Fruit fly (Drosophila melanogaster) whole organism, embryonic: ENCODE measurements around the gene CG12009.
A peak's percentile ranks its signal among the peaks of the same experiment; 100 is the strongest.

Source experiments
- Atf3 ChIP-seq: fragments of 200-800 bp; sonication (Bioruptor generic); optimal IDR thresholded peaks from 3 replicates; lab custom pipeline; 2016; ENCODE audit warnings: missing biosample characterization, missing genetic modification characterization
- Atf6 ChIP-seq: fragments of 200-800 bp; sonication (Bioruptor generic); IDR thresholded peaks from 2 replicates; pipeline ENCODE4 v1.3.6; 2022; ENCODE audit warnings: missing biosample characterization, missing genetic modification characterization
- B-H1 ChIP-seq: fragments of 200-800 bp; sonication (Bioruptor generic); IDR thresholded peaks from 3 replicates; pipeline ENCODE4 v1.3.6; 2022; ENCODE audit warnings: missing biosample characterization, missing genetic modification characterization
- Bteb2 ChIP-seq: fragments of 200-800 bp; sonication (Bioruptor generic); optimal IDR thresholded peaks from 2 replicates; lab custom pipeline; 2016; ENCODE audit warnings: missing biosample characterization, missing genetic modification characterization
- CG10979 ChIP-seq: fragments of 200-800 bp; sonication (Bioruptor generic); optimal IDR thresholded peaks from 2 replicates; lab custom pipeline; 2018; ENCODE audit warnings: missing biosample characterization, mild to moderate bottlenecking, missing genetic modification characterization, moderate library complexity
- CG11456 ChIP-seq: fragments of 200-800 bp; sonication (Bioruptor generic); IDR thresholded peaks from 3 replicates; pipeline ENCODE4 v1.3.6; 2022; ENCODE audit warnings: missing biosample characterization, missing genetic modification characterization
- CG12104 ChIP-seq: fragments of 200-800 bp; sonication (Bioruptor generic); optimal IDR thresholded peaks from 3 replicates; lab custom pipeline; 2016; ENCODE audit warnings: missing biosample characterization, missing genetic modification characterization
- CG12942 ChIP-seq: fragments of 200-800 bp; sonication (Bioruptor generic); optimal IDR thresholded peaks from 3 replicates; lab custom pipeline; 2016; ENCODE audit warnings: missing biosample characterization, missing genetic modification characterization
- CG14441 ChIP-seq: fragments of 200-800 bp; sonication (Bioruptor generic); IDR thresholded peaks from 2 replicates; pipeline ENCODE4 v1.3.6; 2022; ENCODE audit warnings: missing biosample characterization, missing genetic modification characterization
- CG17186 ChIP-seq: fragments of 200-800 bp; sonication (Bioruptor generic); optimal IDR thresholded peaks from 3 replicates; lab custom pipeline; 2017; ENCODE audit warnings: missing biosample characterization, missing genetic modification reagents, missing genetic modification characterization
- CG17568 ChIP-seq: fragments of 200-800 bp; sonication (Bioruptor generic); optimal IDR thresholded peaks from 2 replicates; lab custom pipeline; 2018; ENCODE audit warnings: missing biosample characterization, mild to moderate bottlenecking, missing genetic modification characterization, moderate library complexity
- CG2199 ChIP-seq: fragments of 200-800 bp; sonication (Bioruptor generic); IDR thresholded peaks from 3 replicates; pipeline ENCODE4 v1.3.6; 2022; ENCODE audit warnings: missing biosample characterization, missing genetic modification characterization
- CG31224 ChIP-seq: fragments of 200-800 bp; sonication (Bioruptor generic); IDR thresholded peaks from 2 replicates; pipeline ENCODE4 v1.3.6; 2022; ENCODE audit warnings: missing biosample characterization, missing genetic modification characterization
- CG32532 ChIP-seq: fragments of 200-800 bp; sonication (Bioruptor generic); IDR thresholded peaks from 2 replicates; pipeline ENCODE4 v1.3.6; 2022; ENCODE audit warnings: missing biosample characterization, missing genetic modification characterization
- CG3407 ChIP-seq: fragments of 200-800 bp; sonication (Bioruptor generic); optimal IDR thresholded peaks from 2 replicates; lab custom pipeline; 2018; ENCODE audit warnings: missing biosample characterization, mild to moderate bottlenecking, missing genetic modification characterization
- CG4424 ChIP-seq: fragments of 200-800 bp; sonication (Bioruptor generic); optimal IDR thresholded peaks from 3 replicates; lab custom pipeline; 2016; ENCODE audit warnings: missing biosample characterization, missing genetic modification characterization
- CG7745 ChIP-seq: fragments of 200-800 bp; sonication (Bioruptor generic); optimal IDR thresholded peaks from 2 replicates; lab custom pipeline; 2018; ENCODE audit warnings: missing biosample characterization, mild to moderate bottlenecking, missing genetic modification characterization, moderate library complexity
- CG9876 ChIP-seq: fragments of 200-800 bp; sonication (Bioruptor generic); optimal IDR thresholded peaks from 2 replicates; lab custom pipeline; 2016; ENCODE audit warnings: missing biosample characterization, missing genetic modification characterization
- CTCF ChIP-seq: fragments of 200-800 bp; sonication (Bioruptor generic); optimal IDR thresholded peaks from 2 replicates; lab custom pipeline; 2017; ENCODE audit warnings: missing biosample characterization, mild to moderate bottlenecking, missing genetic modification characterization, moderate library complexity
- CrebB ChIP-seq: fragments of 200-800 bp; sonication (Bioruptor generic); optimal IDR thresholded peaks from 3 replicates; lab custom pipeline; 2018; ENCODE audit warnings: missing biosample characterization, mild to moderate bottlenecking, missing genetic modification characterization
- D ChIP-seq, 2 experiments: fragments of 200-800 bp in 1 of 2; fragments of >200 bp in 1 of 2; sonication (Bioruptor generic) in 1 of 2; optimal IDR thresholded peaks; 2 replicates in 1 of 2; 3 replicates in 1 of 2; lab custom pipeline; 2017; ENCODE audit warnings: mild to moderate bottlenecking in 1 of 2, missing biosample characterization in 1 of 2, missing genetic modification characterization in 1 of 2, missing genetic modification reagents in 1 of 2
- HLH3B ChIP-seq: fragments of 200-800 bp; sonication (Bioruptor generic); IDR thresholded peaks from 2 replicates; pipeline ENCODE4 v1.3.6; 2022; ENCODE audit warnings: missing biosample characterization, missing genetic modification characterization
- Hey ChIP-seq: fragments of 200-800 bp; sonication (Bioruptor generic); optimal IDR thresholded peaks from 3 replicates; lab custom pipeline; 2018; ENCODE audit warnings: missing biosample characterization, mild to moderate bottlenecking, missing genetic modification characterization
- HmgZ ChIP-seq: fragments of 200-800 bp; sonication (Bioruptor generic); optimal IDR thresholded peaks from 2 replicates; lab custom pipeline; 2018; ENCODE audit warnings: missing biosample characterization, mild to moderate bottlenecking, missing genetic modification characterization
- Meics ChIP-seq: fragments of 200-800 bp; sonication (Bioruptor generic); optimal IDR thresholded peaks from 2 replicates; lab custom pipeline; 2017; ENCODE audit warnings: missing biosample characterization, mild to moderate bottlenecking, missing genetic modification characterization
- NfI ChIP-seq: fragments of 200-800 bp; sonication (Bioruptor generic); optimal IDR thresholded peaks from 3 replicates; lab custom pipeline; 2018; ENCODE audit warnings: missing biosample characterization, mild to moderate bottlenecking, missing genetic modification characterization, moderate library complexity
- Rfx ChIP-seq: fragments of 200-800 bp; sonication (Bioruptor generic); IDR thresholded peaks from 2 replicates; pipeline ENCODE4 v1.3.6; 2022; ENCODE audit warnings: missing biosample characterization, missing genetic modification characterization
- ash1 ChIP-seq: fragments of 200-800 bp; sonication (Bioruptor generic); optimal IDR thresholded peaks from 2 replicates; lab custom pipeline; 2018; ENCODE audit warnings: missing biosample characterization, mild to moderate bottlenecking, missing genetic modification characterization
- az2 ChIP-seq: fragments of 200-800 bp; sonication (Bioruptor generic); optimal IDR thresholded peaks from 3 replicates; lab custom pipeline; 2016; ENCODE audit warnings: missing biosample characterization, missing genetic modification characterization
- br ChIP-seq: fragments of >200 bp; optimal IDR thresholded peaks from 2 replicates; lab custom pipeline; 2017
- crol ChIP-seq: fragments of 200-800 bp; sonication (Bioruptor generic); IDR thresholded peaks from 2 replicates; pipeline ENCODE4 v1.3.6; 2022; ENCODE audit warnings: missing biosample characterization, missing genetic modification characterization
- da ChIP-seq: fragments of 200-800 bp; sonication (Bioruptor generic); optimal IDR thresholded peaks from 2 replicates; lab custom pipeline; 2016; ENCODE audit warnings: missing biosample characterization, missing genetic modification characterization
- dysf ChIP-seq: fragments of 200-800 bp; sonication (Bioruptor generic); IDR thresholded peaks from 3 replicates; pipeline ENCODE4 v1.3.6; 2022; ENCODE audit warnings: missing biosample characterization, missing genetic modification characterization
- ems ChIP-seq: fragments of 200-800 bp; sonication (Bioruptor generic); optimal IDR thresholded peaks from 3 replicates; lab custom pipeline; 2016; ENCODE audit warnings: missing biosample characterization, missing genetic modification characterization
- en ChIP-seq: fragments of 200-800 bp; sonication (Bioruptor generic); optimal IDR thresholded peaks from 2 replicates; lab custom pipeline; 2016; ENCODE audit warnings: missing biosample characterization, missing genetic modification characterization
- fd3F ChIP-seq: fragments of 200-800 bp; sonication (Bioruptor generic); optimal IDR thresholded peaks from 2 replicates; lab custom pipeline; 2018; ENCODE audit warnings: missing biosample characterization, mild to moderate bottlenecking, missing genetic modification characterization, moderate library complexity
- ftz-f1 ChIP-seq: fragments of 200-800 bp; sonication (Bioruptor generic); optimal IDR thresholded peaks from 2 replicates; lab custom pipeline; 2016; ENCODE audit warnings: missing biosample characterization, missing genetic modification characterization
- fu2 ChIP-seq: fragments of 200-800 bp; sonication (Bioruptor generic); optimal IDR thresholded peaks from 2 replicates; lab custom pipeline; 2016; ENCODE audit warnings: missing biosample characterization, missing genetic modification characterization
- insv ChIP-seq, 2 experiments: fragments of 200-800 bp; sonication (Bioruptor generic); optimal IDR thresholded peaks; 3 replicates each; lab custom pipeline; 2016 to 2018; ENCODE audit warnings: missing biosample characterization in 2 of 2, missing genetic modification characterization in 2 of 2
- inv ChIP-seq: fragments of 200-800 bp; sonication (Bioruptor generic); IDR thresholded peaks from 2 replicates; pipeline ENCODE4 v1.3.6; 2022; ENCODE audit warnings: missing biosample characterization, missing genetic modification characterization; ENCODE audit not compliant: partially characterized antibody
- ken ChIP-seq: fragments of 200-800 bp; sonication (Bioruptor generic); IDR thresholded peaks from 3 replicates; pipeline ENCODE4 v1.3.6; 2022; ENCODE audit warnings: missing biosample characterization, missing genetic modification characterization
- kni ChIP-seq: fragments of 200-800 bp; sonication (Bioruptor generic); optimal IDR thresholded peaks from 3 replicates; lab custom pipeline; 2017; ENCODE audit warnings: mild to moderate bottlenecking, missing biosample characterization, missing genetic modification reagents, missing genetic modification characterization
- lab ChIP-seq: fragments of 200-800 bp; sonication (Bioruptor generic); optimal IDR thresholded peaks from 3 replicates; lab custom pipeline; 2017; ENCODE audit warnings: missing biosample characterization, missing genetic modification characterization, mild to moderate bottlenecking, moderate library complexity, missing genetic modification reagents
- odd ChIP-seq: fragments of 200-800 bp; sonication (Bioruptor generic); optimal IDR thresholded peaks from 2 replicates; lab custom pipeline; 2017; ENCODE audit warnings: missing biosample characterization, mild to moderate bottlenecking, missing genetic modification characterization
- onecut ChIP-seq: fragments of 200-800 bp; sonication (Bioruptor generic); IDR thresholded peaks from 2 replicates; pipeline ENCODE4 v1.3.6; 2022; ENCODE audit warnings: missing biosample characterization, missing genetic modification characterization
- pb ChIP-seq: fragments of 200-800 bp; sonication (Bioruptor generic); optimal IDR thresholded peaks from 3 replicates; lab custom pipeline; 2016; ENCODE audit warnings: missing biosample characterization, missing genetic modification characterization
- pita ChIP-seq: fragments of 200-800 bp; sonication (Bioruptor generic); optimal IDR thresholded peaks from 2 replicates; lab custom pipeline; 2017; ENCODE audit warnings: missing biosample characterization, mild to moderate bottlenecking, missing genetic modification characterization
- pzg ChIP-seq: fragments of 200-800 bp; sonication (Bioruptor generic); optimal IDR thresholded peaks from 3 replicates; lab custom pipeline; 2018; ENCODE audit warnings: missing biosample characterization, mild to moderate bottlenecking, missing genetic modification characterization, moderate library complexity
- tin ChIP-seq: fragments of 200-800 bp; sonication (Bioruptor generic); optimal IDR thresholded peaks from 3 replicates; lab custom pipeline; 2016; ENCODE audit warnings: missing biosample characterization, missing genetic modification characterization
- unpg ChIP-seq: fragments of 200-800 bp; sonication (Bioruptor generic); optimal IDR thresholded peaks from 3 replicates; lab custom pipeline; 2018; ENCODE audit warnings: missing biosample characterization, mild to moderate bottlenecking, missing genetic modification characterization, moderate library complexity
- vvl ChIP-seq: fragments of 200-800 bp; sonication (Bioruptor generic); IDR thresholded peaks from 2 replicates; pipeline ENCODE4 v1.3.6; 2022; ENCODE audit warnings: missing biosample characterization, missing genetic modification characterization

Gene CG12009

DNA sequence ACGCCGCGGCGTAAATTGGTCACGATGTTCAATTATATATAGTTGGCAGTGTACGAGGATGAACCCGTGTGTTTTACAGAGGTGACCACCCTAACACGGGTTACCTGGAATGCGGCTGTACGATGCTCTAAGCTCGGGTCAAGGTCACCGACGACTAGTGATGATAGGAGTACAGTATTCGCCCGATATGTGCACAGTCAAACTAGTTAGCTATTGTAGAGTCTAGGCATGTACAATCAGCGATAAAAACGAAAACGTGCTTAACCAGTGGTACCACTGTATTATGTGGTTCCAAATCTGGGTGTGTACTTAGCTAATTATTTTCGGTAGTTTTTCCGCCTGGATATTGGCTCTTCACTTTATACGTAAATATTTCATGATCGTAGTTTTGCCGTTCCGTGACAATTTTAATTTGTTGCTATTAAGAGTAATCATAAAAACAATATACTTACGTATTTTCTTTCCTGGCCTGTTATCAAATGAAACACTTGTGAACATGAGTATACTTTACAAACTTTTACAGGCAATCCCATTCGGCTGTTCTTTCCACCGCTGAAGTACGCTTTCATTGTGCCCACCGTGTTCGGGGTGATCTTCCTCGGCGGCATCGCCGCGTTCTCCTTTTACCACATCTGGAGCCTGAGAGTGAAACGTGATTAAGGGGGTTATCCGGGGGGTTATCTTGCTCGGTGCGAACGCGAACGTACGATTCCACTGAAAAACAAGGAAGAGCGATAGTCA, 28.9 kb downstream of the CG12009 start (continued):
- no peak for TF ChIP-seq CG4424 (GFP tag; lab: Kevin White, UChicago)
- TF ChIP-seq unpg (GFP tag; lab: Kevin White, UChicago) = peak; percentile 23
- peak; percentile 43; the same call in 1 of the 2 replicates for TF ChIP-seq CG14441 (GFP tag; lab: Robert Waterston, UW)
- TF ChIP-seq CG10979 = peak; percentile 6
- peak; percentile 43; the same call in 1 of the 2 replicates for TF ChIP-seq Atf6 (GFP tag; lab: Robert Waterston, UW)
- TF ChIP-seq pb (GFP tag; lab: Kevin White, UChicago) = no peak
- no peak for TF ChIP-seq HmgZ
- TF ChIP-seq ftz-f1 (GFP tag; lab: Kevin White, UChicago) = peak; percentile 78
- no peak for TF ChIP-seq CG3407 (GFP tag; lab: Kevin White, UChicago)
- peak; percentile 50 for TF ChIP-seq lab (GFP tag; lab: Kevin White, UChicago)
- TF ChIP-seq CG31224 (GFP tag; lab: Robert Waterston, UW) = 0 out of 2 replicates have a peak, but pooled peaks have one; percentile 15
- TF ChIP-seq D (optimal IDR thresholded peaks at IDR 0.05; lab: Kevin White, UChicago) = no peak
- TF ChIP-seq D (GFP tag; optimal IDR thresholded peaks at IDR 0.05; lab: Kevin White, UChicago) = no peak
- TF ChIP-seq NfI = peak; percentile 3
- TF ChIP-seq CTCF (GFP tag; lab: Kevin White, UChicago) = no peak
- peak; percentile 48; the same call in 2 of the 3 replicates for TF ChIP-seq dysf (GFP tag; lab: Robert Waterston, UW)
- TF ChIP-seq Hey (tag; lab: Kevin White, UChicago) = no peak
- no peak; the same call in 2 of the 3 replicates for TF ChIP-seq CG11456 (GFP tag; lab: Robert Waterston, UW)
- no peak for TF ChIP-seq kni
- TF ChIP-seq CrebB (tag; lab: Kevin White, UChicago) = no peak
- peak; percentile 77 for TF ChIP-seq Rfx (GFP tag; lab: Robert Waterston, UW)
- TF ChIP-seq onecut = peak; percentile 15; the same call in 1 of the 2 replicates
- no peak for TF ChIP-seq da
- no peak for TF ChIP-seq CG12104 (GFP tag; lab: Kevin White, UChicago)
- TF ChIP-seq en = no peak
- no peak for TF ChIP-seq fd3F
- TF ChIP-seq vvl (GFP tag; lab: Robert Waterston, UW) = peak; percentile 24; the same call in 1 of the 2 replicates
- TF ChIP-seq Meics = peak; percentile 46
- TF ChIP-seq insv (GFP tag; optimal IDR thresholded peaks at IDR 0.05; lab: Kevin White, UChicago) = no peak
- TF ChIP-seq CG17186 = no peak
- TF ChIP-seq ash1 (GFP tag; lab: Kevin White, UChicago) = no peak
- TF ChIP-seq pzg = no peak
- no peak for TF ChIP-seq CG12942 (GFP tag; lab: Kevin White, UChicago)
- TF ChIP-seq ems (GFP tag; lab: Kevin White, UChicago) = no peak
- no peak for TF ChIP-seq HLH3B
- TF ChIP-seq inv (GFP tag; lab: Robert Waterston, UW) = no peak
- no peak for TF ChIP-seq CG17568 (GFP tag; lab: Kevin White, UChicago)
- TF ChIP-seq Bteb2 = no peak
- TF ChIP-seq Atf3 (GFP tag; lab: Kevin White, UChicago) = no peak
- no peak for TF ChIP-seq odd (GFP tag; lab: Kevin White, UChicago)
- peak; percentile 10 for TF ChIP-seq az2 (GFP tag; lab: Kevin White, UChicago)
- TF ChIP-seq CG9876 (GFP tag; lab: Kevin White, UChicago) = no peak
- no peak for TF ChIP-seq fu2 (GFP tag; lab: Kevin White, UChicago)
- TF ChIP-seq CG32532 (GFP tag; lab: Robert Waterston, UW) = peak; percentile 66
- no peak for TF ChIP-seq br
- no peak for TF ChIP-seq CG7745 (tag; lab: Kevin White, UChicago)
- no peak for TF ChIP-seq pita
- TF ChIP-seq ken (GFP tag; lab: Robert Waterston, UW) = no peak
- no peak for TF ChIP-seq B-H1 (GFP tag; lab: Robert Waterston, UW)
- TF ChIP-seq tin (GFP tag; lab: Kevin White, UChicago) = no peak
- TF ChIP-seq CG2199 (GFP tag; lab: Robert Waterston, UW) = no peak
- TF ChIP-seq crol (GFP tag; lab: Robert Waterston, UW) = no peak
